Worm (Caenorhabditis elegans) whole organism, L3 larva: ENCODE results near the gene fbxa-14.

Experiments used
- ZK546.5 ChIP-seq: sonication (generic microtip); optimal IDR thresholded peaks from 2 replicates; lab custom pipeline; 2017; ENCODE audit warnings: missing biosample characterization, missing genetic modification characterization
- aly-2 ChIP-seq: fragments of 150-350 bp; optimal IDR thresholded peaks from 2 replicates; lab custom pipeline; 2014; ENCODE audit warnings: missing biosample characterization, missing genetic modification characterization
- ama-1 ChIP-seq: fragments of 150-350 bp; optimal IDR thresholded peaks from 2 replicates; lab custom pipeline; 2018
- ceh-16 ChIP-seq: sonication (generic microtip); optimal IDR thresholded peaks from 2 replicates; lab custom pipeline; 2017; ENCODE audit warnings: missing biosample characterization, missing genetic modification characterization
- ceh-28 ChIP-seq: fragments of 150-350 bp; optimal IDR thresholded peaks from 2 replicates; lab custom pipeline; 2014; ENCODE audit warnings: missing biosample characterization, missing genetic modification reagents, missing genetic modification characterization
- egl-27 ChIP-seq: sonication (generic microtip); optimal IDR thresholded peaks from 4 replicates; lab custom pipeline; 2017; ENCODE audit warnings: missing biosample characterization, missing genetic modification reagents, missing genetic modification characterization
- egl-5 ChIP-seq: fragments of 150-350 bp; optimal IDR thresholded peaks from 2 replicates; lab custom pipeline; 2017; ENCODE audit warnings: missing biosample characterization, missing genetic modification reagents, missing genetic modification characterization, inconsistent platforms
- elt-2 ChIP-seq: sonication (generic microtip); optimal IDR thresholded peaks from 2 replicates; lab custom pipeline; 2016; ENCODE audit warnings: missing genetic modification reagents, mild to moderate bottlenecking, missing genetic modification characterization, missing compliant biosample characterization
- eor-1 ChIP-seq, 2 experiments: fragments of 150-350 bp; optimal IDR thresholded peaks; 2 replicates each; lab custom pipeline; 2014 to 2018; ENCODE audit warnings: missing biosample characterization in 2 of 2, missing genetic modification characterization in 2 of 2
- jun-1 ChIP-seq: fragments of 150-350 bp; optimal IDR thresholded peaks from 2 replicates; lab custom pipeline; 2014; ENCODE audit warnings: missing biosample characterization, missing genetic modification reagents, missing genetic modification characterization
- nfya-1 ChIP-seq: sonication (generic microtip); optimal IDR thresholded peaks from 2 replicates; lab custom pipeline; 2017; ENCODE audit warnings: missing genetic modification characterization, mild to moderate bottlenecking, missing compliant biosample characterization, antibody characterized with exemption, moderate library complexity; ENCODE audit not compliant: insufficient read depth
- pha-4 ChIP-seq: fragments of 150-350 bp; optimal IDR thresholded peaks from 2 replicates; lab custom pipeline; 2014; ENCODE audit warnings: missing biosample characterization, missing genetic modification reagents, missing genetic modification characterization
- pqm-1 ChIP-seq: fragments of 150-350 bp; optimal IDR thresholded peaks from 2 replicates; lab custom pipeline; 2017; ENCODE audit warnings: missing biosample characterization, missing genetic modification characterization, inconsistent platforms
- ztf-4 ChIP-seq: fragments of 150-350 bp; optimal IDR thresholded peaks from 2 replicates; lab custom pipeline; 2014; ENCODE audit warnings: missing biosample characterization, missing genetic modification characterization

fbxa-14 gene

ce11 chrIII:1279197-1279596, 45.2 kb downstream of the fbxa-14 start:
- TF ChIP-seq pha-4 (tag; lab: Kevin White, UChicago): peak; percentile 95
- TF ChIP-seq pqm-1 (tag; lab: Kevin White, UChicago): peak; percentile 98
- TF ChIP-seq egl-5: no peak
- no peak for TF ChIP-seq nfya-1
- TF ChIP-seq egl-27: peak; percentile 45
- peak; percentile 42 for TF ChIP-seq ceh-28 (tag; lab: Kevin White, UChicago)
- TF ChIP-seq jun-1 (tag; lab: Kevin White, UChicago): peak; percentile 89
- peak; percentile 99 for TF ChIP-seq elt-2 (tag; lab: Kevin White, UChicago)

ce11 chrIII:1275513-1275912, 48.9 kb downstream of the fbxa-14 start, which contains the start of gene fbxa-30:
Gene fbxa-30, minus strand, starts transcription at chrIII:1275613.
- TF ChIP-seq ZK546.5 (no peak), aly-2 (tag; lab: Kevin White, UChicago) (no peak), ztf-4 (tag; lab: Kevin White, UChicago) (no peak), ceh-28 (tag; lab: Kevin White, UChicago) (no peak), ama-1 (no peak), elt-2 (tag; lab: Kevin White, UChicago) (peak; percentile 6), eor-1 (tag; optimal IDR thresholded peaks at IDR 0.05; lab: Kevin White, UChicago) (no peak)

ce11 chrIII:1273655-1274328, 50.6 kb downstream of the fbxa-14 start, which contains the start of gene fbxa-29:
Gene fbxa-29, minus strand, starts transcription at chrIII:1273705.
- TF ChIP-seq pqm-1 (tag; lab: Kevin White, UChicago): peak; percentile 58
- TF ChIP-seq elt-2 (tag; lab: Kevin White, UChicago): peak; percentile 72
- no peak for TF ChIP-seq ceh-16 (tag; lab: Kevin White, UChicago)
- TF ChIP-seq, all 47 proteins: peak for 2
